Fruit fly (Drosophila melanogaster): ENCODE data around the gene CG11696.

The CG11696 gene

DNA sequence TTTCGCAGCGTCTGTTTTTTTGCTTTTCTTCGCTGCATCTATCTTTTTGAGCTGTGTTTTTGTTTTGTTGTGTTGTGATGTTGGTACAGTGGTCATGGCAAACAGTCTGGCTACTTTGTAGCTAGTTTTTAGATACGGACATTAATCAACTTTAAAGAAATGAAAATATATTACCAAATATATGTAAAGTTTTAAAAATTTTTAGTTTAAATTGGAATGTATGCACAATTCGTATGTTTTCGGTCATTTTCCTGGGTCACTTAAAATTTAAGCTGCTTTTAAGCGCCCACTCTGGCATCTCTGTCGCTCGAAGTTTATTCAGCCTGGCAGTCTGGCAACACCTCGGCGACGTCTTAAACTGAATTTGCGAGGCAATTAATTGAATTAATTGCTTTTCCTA is 3.0 kb downstream of the CG11696 start, which contains the start of gene CG11695 (continued):
- peak; percentile 78 for TF ChIP-seq CG13424 (tag; optimal IDR thresholded peaks at IDR 0.05)
- peak; percentile 70 for TF ChIP-seq CG14014 (GFP tag; IDR thresholded peaks at IDR 0.05)
- TF ChIP-seq CG13123 (GFP tag; optimal IDR thresholded peaks at IDR 0.05): no peak
- TF ChIP-seq Nf-YB (GFP tag; optimal IDR thresholded peaks at IDR 0.05): peak; percentile 26
- TF ChIP-seq CG18764 (GFP tag; optimal IDR thresholded peaks at IDR 0.05): peak; percentile 22
- TF ChIP-seq CG15011 (GFP tag; optimal IDR thresholded peaks at IDR 0.05): no peak
- peak; percentile 45; the same call in 1 of the 2 replicates for TF ChIP-seq wdn (GFP tag; IDR thresholded peaks at IDR 0.05)
- peak; percentile 34 for TF ChIP-seq BEAF-32 (GFP tag; optimal IDR thresholded peaks at IDR 0.05)
- no peak for TF ChIP-seq CG7928 (GFP tag; optimal IDR thresholded peaks at IDR 0.05)
- TF ChIP-seq CG33213 (GFP tag; optimal IDR thresholded peaks at IDR 0.05): no peak
- no peak for TF ChIP-seq CG7271 (tag; optimal IDR thresholded peaks at IDR 0.05)
- TF ChIP-seq slp2 (GFP tag; optimal IDR thresholded peaks at IDR 0.05): no peak
- peak; percentile 4 for TF ChIP-seq Bteb2 (GFP tag; optimal IDR thresholded peaks at IDR 0.05)
- no peak for TF ChIP-seq NC2α (GFP tag; optimal IDR thresholded peaks at IDR 0.05)
- no peak for TF ChIP-seq CG2199 (GFP tag; IDR thresholded peaks at IDR 0.05)
- TF ChIP-seq croc (GFP tag; conservative IDR thresholded peaks at IDR 0.05): no peak
- no peak for TF ChIP-seq Usf (GFP tag; optimal IDR thresholded peaks at IDR 0.05)
- no peak for TF ChIP-seq CG31224 (GFP tag; IDR thresholded peaks at IDR 0.05)
- TF ChIP-seq Mrtf (GFP tag; IDR thresholded peaks at IDR 0.05): no peak
- peak; percentile 69 for TF ChIP-seq CG3281 (GFP tag; optimal IDR thresholded peaks at IDR 0.05)
- TF ChIP-seq kah (GFP tag; optimal IDR thresholded peaks at IDR 0.05): no peak
- peak; percentile 57 for TF ChIP-seq Oli (tag; optimal IDR thresholded peaks at IDR 0.05)
- TF ChIP-seq toy (GFP tag; IDR thresholded peaks at IDR 0.05): no peak
- no peak for TF ChIP-seq CG15479 (GFP tag; optimal IDR thresholded peaks at IDR 0.05)
- TF ChIP-seq bowl (GFP tag; IDR thresholded peaks at IDR 0.05): no peak
- peak; percentile 72 for TF ChIP-seq CG10543 (GFP tag; optimal IDR thresholded peaks at IDR 0.05)
- 0 out of 2 replicates have a peak, but pooled peaks have one; percentile 32 for TF ChIP-seq Awh (GFP tag; IDR thresholded peaks at IDR 0.05)
- no peak for TF ChIP-seq aop (GFP tag; IDR thresholded peaks at IDR 0.05)
- TF ChIP-seq CG10321 (GFP tag; IDR thresholded peaks at IDR 0.05): no peak
- peak; percentile 8 for TF ChIP-seq Dad (GFP tag; optimal IDR thresholded peaks at IDR 0.05)
- TF ChIP-seq NFAT (GFP tag; IDR thresholded peaks at IDR 0.05): peak; percentile 70
- TF ChIP-seq nerfin-1 (tag; optimal IDR thresholded peaks at IDR 0.05): peak; percentile 62
- TF ChIP-seq Sox102F (GFP tag; optimal IDR thresholded peaks at IDR 0.05): no peak
- peak; percentile 70 for TF ChIP-seq Ptx1 (GFP tag; IDR thresholded peaks at IDR 0.05)
- TF ChIP-seq CG18619 (GFP tag; optimal IDR thresholded peaks at IDR 0.05): peak; percentile 49
- TF ChIP-seq sd (tag; optimal IDR thresholded peaks at IDR 0.05): peak; percentile 46
- 0 out of 2 replicates have a peak, but pooled peaks have one; percentile 13 for TF ChIP-seq danr (GFP tag; IDR thresholded peaks at IDR 0.05)
- TF ChIP-seq dimm (GFP tag; IDR thresholded peaks at IDR 0.05): no peak
- TF ChIP-seq hb (GFP tag; IDR thresholded peaks at IDR 0.05; ENCODE audit: partially characterized antibody): no peak
- no peak for TF ChIP-seq kni (GFP tag; optimal IDR thresholded peaks at IDR 0.05)
- no peak for TF ChIP-seq CG7357 (GFP tag; IDR thresholded peaks at IDR 0.05)
- TF ChIP-seq peb (GFP tag; IDR thresholded peaks at IDR 0.05): peak; percentile 45; the same call in 1 of the 2 replicates
- no peak for TF ChIP-seq ato (GFP tag; IDR thresholded peaks at IDR 0.05; ENCODE audit: partially characterized antibody)
- TF ChIP-seq cwo (GFP tag; optimal IDR thresholded peaks at IDR 0.05): peak; percentile 19
- TF ChIP-seq CG9609 (GFP tag; optimal IDR thresholded peaks at IDR 0.05): peak; percentile 50
- TF ChIP-seq CG17385 (GFP tag; optimal IDR thresholded peaks at IDR 0.05): peak; percentile 59
- no peak for TF ChIP-seq shn (GFP tag; optimal IDR thresholded peaks at IDR 0.05)
- TF ChIP-seq kay (GFP tag; optimal IDR thresholded peaks at IDR 0.05): peak; percentile 12
- no peak for TF ChIP-seq CG4282 (GFP tag; optimal IDR thresholded peaks at IDR 0.05)
- no peak for TF ChIP-seq gsb (GFP tag; IDR thresholded peaks at IDR 0.05)
- TF ChIP-seq Six4 (GFP tag; optimal IDR thresholded peaks at IDR 0.05): peak; percentile 3
- no peak for TF ChIP-seq sima (GFP tag; optimal IDR thresholded peaks at IDR 0.05)

Measured in whole organism, embryonic.